Worm (Caenorhabditis elegans): ENCODE measurements around the gene F55C9.6.

F55C9.6 gene

ce11 chrV:19250983-19251382 is 45.6 kb downstream of the F55C9.6 start, which contains the start of gene str-81:
str-81 (minus strand) TSS chrV:19251083.
- TF ChIP-seq nhr-76 (tag; optimal IDR thresholded peaks at IDR 0.05) (no peak), dmd-6 (GFP tag; IDR thresholded peaks at IDR 0.05) (no peak), D1046.2 (GFP tag; IDR thresholded peaks at IDR 0.05) (no peak), F37D6.2 (tag; optimal IDR thresholded peaks at IDR 0.05) (no peak), ztf-11 (tag; optimal IDR thresholded peaks at IDR 0.05) (no peak), unc-62 (GFP tag; optimal IDR thresholded peaks at IDR 0.05 in 1 of 2) (no peak), unc-62 (tag; optimal IDR thresholded peaks at IDR 0.05) (no peak), egl-27 (tag; optimal IDR thresholded peaks at IDR 0.05) (no peak), ctbp-1 (GFP tag; IDR thresholded peaks at IDR 0.05) (no peak), nhr-6 (tag; optimal IDR thresholded peaks at IDR 0.05) (no peak), tag-97 (GFP tag; IDR thresholded peaks at IDR 0.05) (no peak), fos-1 (tag; optimal IDR thresholded peaks at IDR 0.05) (no peak), ces-1 (GFP tag; optimal IDR thresholded peaks at IDR 0.05) (no peak), nhr-48 (tag; optimal IDR thresholded peaks at IDR 0.05) (no peak), pha-4 (GFP tag; IDR thresholded peaks at IDR 0.05) (no peak), pha-4 (tag; optimal IDR thresholded peaks at IDR 0.05) (no peak), mxl-3 (GFP tag; optimal IDR thresholded peaks at IDR 0.05) (no peak), nhr-237 (tag; optimal IDR thresholded peaks at IDR 0.05) (no peak), daf-16 (GFP tag; optimal IDR thresholded peaks at IDR 0.05) (no peak), daf-16 (tag; optimal IDR thresholded peaks at IDR 0.05) (no peak), unc-39 (tag; optimal IDR thresholded peaks at IDR 0.05) (no peak)

Measured in whole organism, L4 larva.